Worm (Caenorhabditis elegans): ENCODE data around the gene gst-21.

The gst-21 gene

DNA sequence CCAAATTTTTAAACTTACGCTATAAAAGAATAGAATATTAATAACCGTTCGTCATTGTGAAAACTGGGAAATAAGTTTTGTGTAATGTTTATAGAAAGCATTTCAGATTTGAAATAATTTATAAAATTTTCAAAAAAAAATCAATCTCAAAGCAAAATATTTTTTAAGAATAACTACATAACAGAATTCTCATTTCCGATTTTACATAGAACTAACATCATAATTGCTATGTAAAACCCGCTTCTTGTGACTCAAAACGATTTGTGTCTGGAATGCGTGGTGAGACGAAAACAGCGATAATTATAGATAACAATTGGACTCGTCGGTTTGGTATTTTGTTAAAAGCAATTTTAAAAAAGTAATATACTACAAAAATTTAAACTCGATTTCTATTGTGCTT is 51.0 kb downstream of the gst-21 start, which contains the start of gene srw-91:
TSS of gene srw-91 (minus strand) at position 101 of the 400 bp plus-strand sequence.
- TF ChIP-seq nhr-76 (tag; optimal IDR thresholded peaks at IDR 0.05) (no peak), nhr-41 (GFP tag; IDR thresholded peaks at IDR 0.05) (no peak), mxl-3 (GFP tag; optimal IDR thresholded peaks at IDR 0.05) (no peak), snpc-1.2 (GFP tag; IDR thresholded peaks at IDR 0.05) (no peak), lin-39 (tag; optimal IDR thresholded peaks at IDR 0.05) (no peak), egl-27 (tag; optimal IDR thresholded peaks at IDR 0.05) (no peak), nhr-25 (tag; optimal IDR thresholded peaks at IDR 0.05; ENCODE audit: borderline replicate concordance, insufficient read depth) (no peak), zag-1 (tag; optimal IDR thresholded peaks at IDR 0.05) (no peak), hlh-11 (tag; optimal IDR thresholded peaks at IDR 0.05) (no peak), attf-4 (tag; optimal IDR thresholded peaks at IDR 0.05) (no peak), F26F4.8 (GFP tag; conservative IDR thresholded peaks at IDR 0.05) (no peak), nhr-11 (tag; optimal IDR thresholded peaks at IDR 0.05) (no peak), dpl-1 (GFP tag; optimal IDR thresholded peaks at IDR 0.05) (no peak), ceh-20 (GFP tag; IDR thresholded peaks at IDR 0.05) (no peak), hlh-30 (tag; optimal IDR thresholded peaks at IDR 0.05; ENCODE audit: insufficient read depth) (no peak), set-16 (GFP tag; IDR thresholded peaks at IDR 0.05) (no peak), ceh-32 (tag; optimal IDR thresholded peaks at IDR 0.05; ENCODE audit: poor library complexity) (no peak)
